Fruit fly (Drosophila melanogaster) whole organism, prepupa: Measurements from ENCODE around the gene Kdm3.

Experiments
- CG11902 ChIP-seq: fragments of 200-800 bp; sonication (Bioruptor generic); optimal IDR thresholded peaks from 3 replicates; lab custom pipeline; 2016; ENCODE audit warnings: missing biosample characterization, missing genetic modification characterization
- CG6792 ChIP-seq: fragments of 200-800 bp; sonication (Bioruptor generic); optimal IDR thresholded peaks from 3 replicates; lab custom pipeline; 2016; ENCODE audit warnings: missing biosample characterization, missing genetic modification characterization
- CG8632 ChIP-seq: fragments of 200-800 bp; sonication (Bioruptor generic); optimal IDR thresholded peaks from 3 replicates; lab custom pipeline; 2016; ENCODE audit warnings: missing biosample characterization, missing genetic modification characterization
- Eip78C ChIP-seq: fragments of 200-800 bp; sonication (Bioruptor generic); peaks from one replicate; lab custom pipeline; 2016; ENCODE audit warnings: missing biosample characterization, missing genetic modification characterization
- Eip93F ChIP-seq: fragments of 200-800 bp; sonication (Bioruptor generic); optimal IDR thresholded peaks from 2 replicates; lab custom pipeline; 2016; ENCODE audit warnings: missing biosample characterization, mild to moderate bottlenecking, missing genetic modification characterization
- Hr38 ChIP-seq: sonication (Bioruptor generic); optimal IDR thresholded peaks from 2 replicates; lab custom pipeline; 2016; ENCODE audit warnings: missing biosample characterization, missing genetic modification characterization
- Hr39 ChIP-seq: fragments of 200-800 bp; sonication (Bioruptor generic); optimal IDR thresholded peaks from 2 replicates; lab custom pipeline; 2016; ENCODE audit warnings: missing biosample characterization, missing genetic modification characterization
- cyc ChIP-seq: fragments of 200-800 bp; sonication (Bioruptor generic); optimal IDR thresholded peaks from 3 replicates; lab custom pipeline; 2016; ENCODE audit warnings: missing biosample characterization, missing genetic modification characterization

DNA sequence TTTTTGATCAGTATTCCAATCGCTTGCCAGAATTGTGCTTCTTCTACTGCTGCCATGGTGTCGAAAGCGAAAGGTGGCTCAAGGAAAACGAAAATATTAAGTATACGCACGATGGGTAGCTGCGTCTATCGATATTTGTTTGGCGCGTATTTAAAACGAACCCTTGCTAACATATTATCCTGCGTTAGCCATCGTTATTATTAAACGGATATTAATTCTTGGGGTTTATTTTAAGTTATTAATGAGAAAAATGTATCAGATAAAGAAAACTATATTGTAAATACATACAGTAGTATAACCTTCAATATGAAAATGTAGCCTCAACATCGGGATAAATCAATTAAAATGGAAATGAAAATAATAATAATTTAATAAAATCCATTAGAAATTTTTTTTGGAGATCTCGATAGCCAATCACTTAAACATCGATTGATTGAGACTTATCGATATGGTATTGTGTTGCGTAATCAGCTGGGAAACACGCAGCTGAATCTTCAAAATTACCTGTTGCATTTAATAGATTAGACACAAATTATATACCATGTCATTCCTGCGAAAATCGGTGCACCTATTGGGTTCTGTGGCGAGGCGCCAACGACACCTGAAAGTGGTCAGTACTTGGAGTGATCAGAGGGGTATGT lies 39.6 kb downstream of the Kdm3 start, which contains the start of the genes CG9386 and BckdhA:
- TF ChIP-seq cyc (GFP tag; lab: Kevin White, UChicago) (peak; percentile 38), CG11902 (GFP tag; lab: Kevin White, UChicago) (no peak), Eip78C (GFP tag; lab: Kevin White, UChicago) (peak; percentile 84), CG8632 (GFP tag; lab: Kevin White, UChicago) (no peak), Hr38 (GFP tag; lab: Kevin White, UChicago) (no peak), CG6792 (GFP tag; lab: Kevin White, UChicago) (peak; percentile 36), Eip93F (no peak), Hr39 (GFP tag; lab: Kevin White, UChicago) (peak; percentile 44)
